Worm (Caenorhabditis elegans) whole organism, L4 larva: ENCODE data around the gene bbln-1.

Source experiments
- D1046.2 ChIP-seq: fragments of 200-800 bp; sonication (Bioruptor generic); IDR thresholded peaks from 2 replicates; pipeline ENCODE4 v1.3.6; 2022; ENCODE audit warnings: missing genetic modification characterization, missing compliant biosample characterization
- F49E8.2 ChIP-seq: sonication (generic microtip); optimal IDR thresholded peaks from 2 replicates; lab custom pipeline; 2016; ENCODE audit warnings: missing compliant biosample characterization, mild to moderate bottlenecking, missing genetic modification characterization, borderline replicate concordance
- R02D3.7 ChIP-seq: fragments of 150-350 bp; sonication (generic microtip); optimal IDR thresholded peaks from 3 replicates; lab custom pipeline; 2014; ENCODE audit warnings: missing biosample characterization, missing genetic modification characterization
- Y5F2A.4 ChIP-seq: fragments of 200-800 bp; sonication (Bioruptor generic); optimal IDR thresholded peaks from 2 replicates; lab custom pipeline; 2018; ENCODE audit warnings: mild to moderate bottlenecking, missing genetic modification characterization, missing compliant biosample characterization
- Y75B8A.6 ChIP-seq: fragments of 200-800 bp; sonication (Bioruptor generic); IDR thresholded peaks from 2 replicates; pipeline ENCODE4 v1.3.6; 2022; ENCODE audit warnings: missing genetic modification reagents, missing genetic modification characterization, missing compliant biosample characterization
- ZK546.5 ChIP-seq, 2 experiments: sonication (generic microtip); optimal IDR thresholded peaks; 2 replicates each; lab custom pipeline; 2017; ENCODE audit warnings: missing biosample characterization in 2 of 2, missing genetic modification characterization in 2 of 2
- aly-2 ChIP-seq: sonication (generic microtip); optimal IDR thresholded peaks from 2 replicates; lab custom pipeline; 2018; ENCODE audit warnings: missing biosample characterization, missing genetic modification characterization
- ama-1 ChIP-seq: fragments of 150-350 bp; optimal IDR thresholded peaks from 2 replicates; lab custom pipeline; 2014; ENCODE audit warnings: inconsistent platforms, mixed read lengths
- arid-1 ChIP-seq: fragments of 200-800 bp; sonication (Bioruptor generic); conservative IDR thresholded peaks from 2 replicates; pipeline ENCODE4 v1.3.6; 2022; ENCODE audit warnings: missing genetic modification reagents, missing genetic modification characterization, missing compliant biosample characterization
- attf-4 ChIP-seq: sonication (generic microtip); optimal IDR thresholded peaks from 3 replicates; lab custom pipeline; 2017; ENCODE audit warnings: missing biosample characterization, missing genetic modification characterization
- ceh-28 ChIP-seq: fragments of 150-350 bp; optimal IDR thresholded peaks from 2 replicates; lab custom pipeline; 2014; ENCODE audit warnings: missing biosample characterization, missing genetic modification reagents, missing genetic modification characterization
- cey-2 ChIP-seq: sonication (generic microtip); optimal IDR thresholded peaks from 3 replicates; lab custom pipeline; 2017; ENCODE audit warnings: missing genetic modification characterization, mild to moderate bottlenecking, missing compliant biosample characterization, antibody characterized with exemption, borderline replicate concordance; ENCODE audit not compliant: insufficient read depth
- daf-19 ChIP-seq: fragments of 200-800 bp; sonication (Bioruptor generic); conservative IDR thresholded peaks from 2 replicates; pipeline ENCODE4 v1.3.6; 2022; ENCODE audit warnings: missing genetic modification characterization, missing compliant biosample characterization
- dmd-6 ChIP-seq: fragments of 200-800 bp; sonication (Bioruptor generic); IDR thresholded peaks from 2 replicates; pipeline ENCODE4 v1.3.6; 2022; ENCODE audit warnings: missing genetic modification reagents, missing genetic modification characterization, missing compliant biosample characterization
- dmd-9 ChIP-seq: fragments of 200-800 bp; sonication (Bioruptor generic); IDR thresholded peaks from 2 replicates; pipeline ENCODE4 v1.3.6; 2022; ENCODE audit warnings: missing genetic modification reagents, missing genetic modification characterization, missing compliant biosample characterization
- dve-1 ChIP-seq: sonication (generic microtip); optimal IDR thresholded peaks from 2 replicates; lab custom pipeline; 2017; ENCODE audit warnings: antibody characterized with exemption, mild to moderate bottlenecking, missing genetic modification characterization, missing compliant biosample characterization; ENCODE audit not compliant: insufficient read depth
- egl-27 ChIP-seq: sonication (generic microtip); optimal IDR thresholded peaks from 3 replicates; lab custom pipeline; 2017; ENCODE audit warnings: missing biosample characterization, missing genetic modification reagents, missing genetic modification characterization
- fos-1 ChIP-seq: fragments of 150-350 bp; optimal IDR thresholded peaks from 2 replicates; lab custom pipeline; 2014; ENCODE audit warnings: missing biosample characterization, missing genetic modification characterization
- hif-1 ChIP-seq, 2 experiments: sonication (generic microtip); optimal IDR thresholded peaks; 2 replicates each; lab custom pipeline; 2016 to 2017; ENCODE audit warnings: missing compliant biosample characterization in 2 of 2, missing genetic modification characterization in 2 of 2, missing genetic modification reagents in 2 of 2, missing genotype in 2 of 2, mild to moderate bottlenecking in 1 of 2
- hlh-11 ChIP-seq: fragments of 200-800 bp; sonication (Bioruptor generic); optimal IDR thresholded peaks from 2 replicates; lab custom pipeline; 2018; ENCODE audit warnings: mild to moderate bottlenecking, missing genetic modification characterization, missing compliant biosample characterization
- hmg-1.1 ChIP-seq: fragments of 200-800 bp; sonication (Bioruptor generic); IDR thresholded peaks from 2 replicates; pipeline ENCODE4 v1.3.6; 2022; ENCODE audit warnings: missing genetic modification reagents, missing genetic modification characterization, missing compliant biosample characterization
- lim-7 ChIP-seq: fragments of 200-800 bp; sonication (Bioruptor generic); IDR thresholded peaks from 2 replicates; pipeline ENCODE4 v1.3.6; 2022; ENCODE audit warnings: missing genetic modification characterization, missing compliant biosample characterization
- lin-13 ChIP-seq: fragments of 150-350 bp; optimal IDR thresholded peaks from 2 replicates; lab custom pipeline; 2014; ENCODE audit warnings: missing biosample characterization, missing genetic modification reagents, missing genetic modification characterization
- lin-15B ChIP-seq: fragments of 150-350 bp; sonication (generic microtip); optimal IDR thresholded peaks from 3 replicates; lab custom pipeline; 2014; ENCODE audit warnings: missing biosample characterization, missing genetic modification characterization
- lin-29 ChIP-seq: fragments of 200-800 bp; sonication (Bioruptor generic); IDR thresholded peaks from 2 replicates; pipeline ENCODE4 v1.3.6; 2022; ENCODE audit warnings: missing genetic modification reagents, missing genetic modification characterization, missing compliant biosample characterization
- lin-38 ChIP-seq: fragments of 200-800 bp; sonication (Bioruptor generic); IDR thresholded peaks from 2 replicates; pipeline ENCODE4 v1.3.6; 2022; ENCODE audit warnings: missing genetic modification reagents, missing genetic modification characterization, missing compliant biosample characterization
- lir-3 ChIP-seq: sonication (generic microtip); optimal IDR thresholded peaks from 2 replicates; lab custom pipeline; 2016; ENCODE audit warnings: mild to moderate bottlenecking, missing genetic modification characterization, missing compliant biosample characterization
- madf-5 ChIP-seq, 2 experiments: fragments of 200-800 bp; sonication (Bioruptor generic); IDR thresholded peaks; 2 replicates each; pipeline ENCODE4 v1.3.6; 2022; ENCODE audit warnings: missing compliant biosample characterization in 2 of 2, missing genetic modification characterization in 2 of 2
- mdl-1 ChIP-seq, 2 experiments: fragments of 150-350 bp in 1 of 2; sonication (generic microtip) in 1 of 2; optimal IDR thresholded peaks; 2 replicates each; lab custom pipeline; 2014 to 2017; ENCODE audit warnings: missing biosample characterization in 2 of 2, missing genetic modification characterization in 2 of 2
- mdt-29 ChIP-seq: fragments of 200-800 bp; sonication (Bioruptor generic); IDR thresholded peaks from 2 replicates; pipeline ENCODE4 v1.3.6; 2022; ENCODE audit warnings: missing genetic modification reagents, missing genetic modification characterization, missing compliant biosample characterization
- mxl-2 ChIP-seq: fragments of 200-800 bp; sonication (Bioruptor generic); conservative IDR thresholded peaks from 2 replicates; pipeline ENCODE4 v1.3.6; 2022; ENCODE audit warnings: missing genetic modification reagents, missing genetic modification characterization, missing compliant biosample characterization
- nhr-10 ChIP-seq: fragments of 150-350 bp; optimal IDR thresholded peaks from 2 replicates; lab custom pipeline; 2014; ENCODE audit warnings: missing biosample characterization, missing genetic modification characterization
- nhr-102 ChIP-seq: sonication (generic microtip); optimal IDR thresholded peaks from 2 replicates; lab custom pipeline; 2016; ENCODE audit warnings: mild to moderate bottlenecking, missing genetic modification characterization, moderate library complexity, missing compliant biosample characterization
- nhr-11 ChIP-seq: fragments of 150-350 bp; optimal IDR thresholded peaks from 2 replicates; lab custom pipeline; 2014; ENCODE audit warnings: missing biosample characterization, missing genetic modification characterization
- nhr-237 ChIP-seq: sonication (generic microtip); optimal IDR thresholded peaks from 2 replicates; lab custom pipeline; 2017; ENCODE audit warnings: missing biosample characterization, missing genetic modification characterization
- nhr-25 ChIP-seq: sonication (generic microtip); optimal IDR thresholded peaks from 2 replicates; lab custom pipeline; 2017; ENCODE audit warnings: missing genetic modification characterization, mild to moderate bottlenecking, missing compliant biosample characterization, antibody characterized with exemption, moderate library complexity, borderline replicate concordance; ENCODE audit not compliant: insufficient read depth
- nhr-41 ChIP-seq: fragments of 200-800 bp; sonication (Bioruptor generic); IDR thresholded peaks from 2 replicates; pipeline ENCODE4 v1.3.6; 2022; ENCODE audit warnings: missing genetic modification reagents, missing genetic modification characterization, missing compliant biosample characterization
- nhr-6 ChIP-seq: fragments of 150-350 bp; optimal IDR thresholded peaks from 2 replicates; lab custom pipeline; 2014; ENCODE audit warnings: missing biosample characterization, missing genetic modification characterization
- nhr-76 ChIP-seq: fragments of 150-350 bp; optimal IDR thresholded peaks from 2 replicates; lab custom pipeline; 2014; ENCODE audit warnings: missing biosample characterization, missing genetic modification characterization
- nhr-77 ChIP-seq: fragments of 150-350 bp; optimal IDR thresholded peaks from 2 replicates; lab custom pipeline; 2014; ENCODE audit warnings: missing biosample characterization, missing genetic modification characterization
- pha-4 ChIP-seq, 2 experiments: fragments of 150-350 bp in 1 of 2; fragments of 200-800 bp in 1 of 2; sonication (Bioruptor generic) in 1 of 2; IDR thresholded peaks in 1 of 2; optimal IDR thresholded peaks in 1 of 2; 2 replicates each; pipeline versions ENCODE4 v1.3.6 to Lab custom; 2014 to 2022; ENCODE audit warnings: missing genetic modification characterization in 2 of 2, missing genetic modification reagents in 2 of 2, missing biosample characterization in 1 of 2, missing compliant biosample characterization in 1 of 2
- php-3 ChIP-seq: fragments of 200-800 bp; sonication (Bioruptor generic); IDR thresholded peaks from 2 replicates; pipeline ENCODE4 v1.3.6; 2022; ENCODE audit warnings: missing genetic modification reagents, missing genetic modification characterization, missing compliant biosample characterization
- sdz-12 ChIP-seq: fragments of 200-800 bp; sonication (Bioruptor generic); optimal IDR thresholded peaks from 2 replicates; lab custom pipeline; 2018; ENCODE audit warnings: mild to moderate bottlenecking, missing genetic modification characterization, missing compliant biosample characterization
- snpc-1.2 ChIP-seq: fragments of 200-800 bp; sonication (Bioruptor generic); IDR thresholded peaks from 2 replicates; pipeline ENCODE4 v1.3.6; 2022; ENCODE audit warnings: missing genetic modification reagents, missing genetic modification characterization, missing compliant biosample characterization
- snpc-4 ChIP-seq: fragments of 150-350 bp; optimal IDR thresholded peaks from 2 replicates; lab custom pipeline; 2014; ENCODE audit warnings: missing biosample characterization, missing genetic modification characterization
- unc-39 ChIP-seq: sonication (generic microtip); optimal IDR thresholded peaks from 2 replicates; lab custom pipeline; 2017; ENCODE audit warnings: missing biosample characterization, missing genetic modification characterization
- vab-7 ChIP-seq: fragments of 200-800 bp; sonication (Bioruptor generic); IDR thresholded peaks from 2 replicates; pipeline ENCODE4 v1.3.6; 2022; ENCODE audit warnings: missing genetic modification reagents, missing genetic modification characterization, missing compliant biosample characterization
- zag-1 ChIP-seq: fragments of 150-350 bp; optimal IDR thresholded peaks from 2 replicates; lab custom pipeline; 2014; ENCODE audit warnings: missing biosample characterization, missing genetic modification characterization
- zfp-2 ChIP-seq: sonication (generic microtip); optimal IDR thresholded peaks from 2 replicates; lab custom pipeline; 2016; ENCODE audit warnings: mild to moderate bottlenecking, missing genetic modification characterization, missing compliant biosample characterization
- zfp-3 ChIP-seq: fragments of 200-800 bp; sonication (Bioruptor generic); conservative IDR thresholded peaks from 2 replicates; pipeline ENCODE4 v1.3.6; 2022; ENCODE audit warnings: missing genetic modification reagents, missing genetic modification characterization, missing compliant biosample characterization
- zip-11 ChIP-seq: fragments of 200-800 bp; sonication (Bioruptor generic); IDR thresholded peaks from 2 replicates; pipeline ENCODE4 v1.3.6; 2022; ENCODE audit warnings: missing genetic modification characterization, missing compliant biosample characterization

bbln-1 gene

ce11 chrX:3102165-3102564, 50.1 kb downstream of the bbln-1 start, which contains the start of gene ztf-13:
Gene ztf-13, minus strand, starts transcription at chrX:3102175.
- TF ChIP-seq snpc-1.2 (no peak), vab-7 (no peak), fos-1 (tag; lab: Kevin White, UChicago) (no peak), aly-2 (tag; lab: Kevin White, UChicago) (no peak), lir-3 (tag; lab: Kevin White, UChicago) (no peak), lim-7 (GFP tag; lab: Robert Waterston, UW) (no peak), zfp-2 (no peak), lin-13 (GFP tag; lab: Kevin White, UChicago) (no peak), ama-1 (no peak), mdl-1 (tag; optimal IDR thresholded peaks at IDR 0.05; lab: Kevin White, UChicago) (peak in 1 of 2 experiments; percentile 62), hif-1 (tag; optimal IDR thresholded peaks at IDR 0.05; lab: Kevin White, UChicago) (no peak), lin-29 (GFP tag; lab: Robert Waterston, UW) (no peak), dmd-6 (GFP tag; lab: Robert Waterston, UW) (peak; percentile 50), dve-1 (peak; percentile 86), zip-11 (GFP tag; lab: Robert Waterston, UW) (no peak), nhr-10 (tag; lab: Kevin White, UChicago) (no peak), F49E8.2 (tag; lab: Kevin White, UChicago) (no peak), R02D3.7 (tag; lab: Kevin White, UChicago) (no peak), hlh-11 (tag; lab: Kevin White, UChicago) (peak; percentile 61), sdz-12 (GFP tag; lab: Kevin White, UChicago) (no peak), nhr-102 (tag; lab: Kevin White, UChicago) (no peak), daf-19 (no peak), zfp-3 (no peak), madf-5 (GFP tag; IDR thresholded peaks at IDR 0.05; lab: Robert Waterston, UW) (no peak), zag-1 (tag; lab: Kevin White, UChicago) (no peak), hmg-1.1 (GFP tag; lab: Robert Waterston, UW) (no peak), nhr-77 (peak; percentile 90), nhr-6 (tag; lab: Kevin White, UChicago) (peak; percentile 75), nhr-237 (tag; lab: Kevin White, UChicago) (no peak), lin-38 (GFP tag; lab: Robert Waterston, UW) (0 out of 2 replicates have a peak, but pooled peaks have one; percentile 12), nhr-25 (tag; lab: Kevin White, UChicago) (no peak), nhr-11 (tag; lab: Kevin White, UChicago) (no peak), attf-4 (tag; lab: Kevin White, UChicago) (no peak), ceh-28 (tag; lab: Kevin White, UChicago) (no peak), dmd-9 (GFP tag; lab: Robert Waterston, UW) (no peak), mxl-2 (GFP tag; lab: Robert Waterston, UW) (no peak), snpc-4 (tag; lab: Kevin White, UChicago) (no peak), lin-15B (tag; lab: Kevin White, UChicago) (no peak), unc-39 (tag; lab: Kevin White, UChicago) (no peak), nhr-76 (tag; lab: Kevin White, UChicago) (no peak), mdt-29 (GFP tag; lab: Robert Waterston, UW) (no peak), php-3 (GFP tag; lab: Robert Waterston, UW) (peak; percentile 89), Y5F2A.4 (GFP tag; lab: Kevin White, UChicago) (no peak), nhr-41 (GFP tag; lab: Robert Waterston, UW) (no peak), egl-27 (tag; lab: Kevin White, UChicago) (no peak), pha-4 (GFP tag; IDR thresholded peaks at IDR 0.05; lab: Robert Waterston, UW) (no peak), pha-4 (tag; optimal IDR thresholded peaks at IDR 0.05; lab: Kevin White, UChicago) (no peak), D1046.2 (GFP tag; lab: Robert Waterston, UW) (no peak), ZK546.5 (tag; optimal IDR thresholded peaks at IDR 0.05; lab: Kevin White, UChicago) (no peak), arid-1 (GFP tag; lab: Robert Waterston, UW) (no peak), cey-2 (tag; lab: Kevin White, UChicago) (no peak), Y75B8A.6 (GFP tag; lab: Robert Waterston, UW) (no peak)
